Fruit fly (Drosophila melanogaster): ENCODE measurements around the gene RhoU.
A peak's percentile ranks its signal among the peaks of the same experiment; 100 is the strongest.

The RhoU gene

DNA sequence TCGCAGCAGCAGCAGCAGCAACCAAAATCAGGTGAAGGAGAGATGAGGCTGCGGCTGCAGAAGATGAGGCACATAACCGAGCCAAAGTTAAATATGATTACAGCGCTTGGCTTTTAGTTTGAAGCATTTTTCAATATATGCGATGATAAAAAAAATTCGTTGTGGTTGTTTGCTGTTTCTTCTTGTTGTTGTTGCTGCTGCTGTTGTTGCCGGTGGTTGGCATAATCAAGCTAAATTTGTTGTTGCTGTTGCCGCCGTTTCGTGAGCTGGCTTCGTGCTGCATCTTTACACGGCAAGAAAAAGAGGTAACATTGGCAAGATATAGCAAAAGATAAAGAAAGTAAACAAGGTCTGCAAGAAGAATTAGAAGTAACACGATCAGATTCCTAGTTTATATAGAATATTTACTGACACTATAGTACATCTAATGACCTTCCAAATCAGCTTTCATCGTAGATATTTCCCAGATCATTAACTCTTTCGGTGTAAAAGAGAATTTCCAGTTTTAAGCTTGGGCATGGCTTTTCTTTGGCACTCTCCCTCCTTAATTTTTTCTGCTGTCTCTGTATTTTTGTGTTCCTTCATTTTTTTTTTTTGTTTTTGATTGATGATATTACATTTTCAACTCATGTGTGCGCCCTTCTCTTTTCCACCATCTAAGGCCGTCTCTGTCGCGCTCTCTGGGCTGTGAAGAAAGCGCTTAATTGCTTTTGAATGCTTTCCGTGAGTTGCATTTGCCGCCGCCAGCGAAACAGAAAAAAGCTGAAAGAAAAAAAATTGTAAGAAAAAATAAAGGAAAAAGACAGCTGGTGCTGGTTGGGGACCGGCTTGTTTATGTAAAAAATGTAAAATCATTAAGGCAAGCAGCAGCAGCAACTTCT is 27.8 kb downstream of the RhoU start (continued):
- TF ChIP-seq CG17328 (GFP tag; IDR thresholded peaks at IDR 0.05) (0 out of 2 replicates have a peak, but pooled peaks have one; percentile 15), ATbp (GFP tag; optimal IDR thresholded peaks at IDR 0.05) (peak; percentile 44), oc (tag; optimal IDR thresholded peaks at IDR 0.05) (peak; percentile 29), Med (GFP tag) (peak; percentile 31), sim (GFP tag; IDR thresholded peaks at IDR 0.05) (0 out of 2 replicates have a peak, but pooled peaks have one; percentile 14), nmo (GFP tag; optimal IDR thresholded peaks at IDR 0.05) (peak; percentile 47), unpg (GFP tag; optimal IDR thresholded peaks at IDR 0.05) (peak; percentile 40), dmrt11E (tag; optimal IDR thresholded peaks at IDR 0.05) (peak; percentile 7), pfk (GFP tag; optimal IDR thresholded peaks at IDR 0.05) (no peak), vvl (GFP tag; IDR thresholded peaks at IDR 0.05) (no peak), Oli (tag; optimal IDR thresholded peaks at IDR 0.05) (peak; percentile 38), lbe (GFP tag; optimal IDR thresholded peaks at IDR 0.05) (peak; percentile 2), sens (GFP tag) (peak; percentile 80), CG16863 (GFP tag; optimal IDR thresholded peaks at IDR 0.05) (no peak), CG10979 (tag; optimal IDR thresholded peaks at IDR 0.05) (peak; percentile 63), Blimp-1 (GFP tag; optimal IDR thresholded peaks at IDR 0.05) (peak; percentile 54), trem (tag; optimal IDR thresholded peaks at IDR 0.05) (peak; percentile 11), Hey (tag; optimal IDR thresholded peaks at IDR 0.05) (no peak), Xrp1 (GFP tag; IDR thresholded peaks at IDR 0.05) (peak; percentile 25; the same call in 1 of the 2 replicates), Ssrp (tag; optimal IDR thresholded peaks at IDR 0.05) (peak; percentile 47), CG2712 (tag; optimal IDR thresholded peaks at IDR 0.05) (peak; percentile 51), danr (GFP tag; IDR thresholded peaks at IDR 0.05) (0 out of 2 replicates have a peak, but pooled peaks have one; percentile 8), grn (GFP tag; optimal IDR thresholded peaks at IDR 0.05) (no peak), CG1603 (tag; optimal IDR thresholded peaks at IDR 0.05) (peak; percentile 57), lola (GFP tag; optimal IDR thresholded peaks at IDR 0.05) (peak in 1 of 3 experiments; percentile 31), CG8388 (GFP tag; optimal IDR thresholded peaks at IDR 0.05) (peak; percentile 36), Doc2 (GFP tag; IDR thresholded peaks at IDR 0.05) (no peak), D19A (tag; optimal IDR thresholded peaks at IDR 0.05) (peak; percentile 35), sd (tag; optimal IDR thresholded peaks at IDR 0.05) (no peak), CG10321 (GFP tag; IDR thresholded peaks at IDR 0.05) (no peak), CG12391 (tag; optimal IDR thresholded peaks at IDR 0.05) (peak; percentile 43), kni (GFP tag; optimal IDR thresholded peaks at IDR 0.05) (peak; percentile 44)

dm6 chrX:10115582-10116207 is 29.4 kb downstream of the RhoU start:
- TF ChIP-seq zfh1 (GFP tag; IDR thresholded peaks at IDR 0.05): no peak; the same call in 2 of the 3 replicates
- no peak for TF ChIP-seq sd (tag; optimal IDR thresholded peaks at IDR 0.05)
- no peak for TF ChIP-seq ken (GFP tag; IDR thresholded peaks at IDR 0.05)
- TF ChIP-seq CG30020 (tag; optimal IDR thresholded peaks at IDR 0.05): no peak
- no peak for TF ChIP-seq CG12769 (tag; optimal IDR thresholded peaks at IDR 0.05)
- TF ChIP-seq ara (GFP tag; IDR thresholded peaks at IDR 0.05): peak; percentile 65
- TF ChIP-seq Hr3 (GFP tag; optimal IDR thresholded peaks at IDR 0.05): no peak
- TF ChIP-seq CG1603 (tag; optimal IDR thresholded peaks at IDR 0.05): peak; percentile 38
- no peak for TF ChIP-seq zf30C (GFP tag; optimal IDR thresholded peaks at IDR 0.05)
- no peak for TF ChIP-seq CG12155 (GFP tag; optimal IDR thresholded peaks at IDR 0.05)
- peak; percentile 72 for TF ChIP-seq Med (GFP tag)
- no peak for TF ChIP-seq tin (GFP tag; optimal IDR thresholded peaks at IDR 0.05)
- TF ChIP-seq pfk (GFP tag; optimal IDR thresholded peaks at IDR 0.05): no peak
- 0 out of 2 replicates have a peak, but pooled peaks have one; percentile 8 for TF ChIP-seq CG10321 (GFP tag; IDR thresholded peaks at IDR 0.05)
- peak; percentile 12 for TF ChIP-seq Sox100B (GFP tag; optimal IDR thresholded peaks at IDR 0.05)
- no peak for TF ChIP-seq hkb (optimal IDR thresholded peaks at IDR 0.05)
- TF ChIP-seq hkb (GFP tag; IDR thresholded peaks at IDR 0.05): peak; percentile 37; the same call in 1 of the 2 replicates
- no peak for TF ChIP-seq luna (GFP tag; optimal IDR thresholded peaks at IDR 0.05)
- no peak for TF ChIP-seq dpn (GFP tag; optimal IDR thresholded peaks at IDR 0.05)
- TF ChIP-seq Side (GFP tag; optimal IDR thresholded peaks at IDR 0.05): peak; percentile 20
- TF ChIP-seq CG8388 (GFP tag; optimal IDR thresholded peaks at IDR 0.05): no peak

Data from whole organism, embryonic.